Worm (Caenorhabditis elegans): ENCODE data around the gene F52H3.6.

Gene F52H3.6

DNA sequence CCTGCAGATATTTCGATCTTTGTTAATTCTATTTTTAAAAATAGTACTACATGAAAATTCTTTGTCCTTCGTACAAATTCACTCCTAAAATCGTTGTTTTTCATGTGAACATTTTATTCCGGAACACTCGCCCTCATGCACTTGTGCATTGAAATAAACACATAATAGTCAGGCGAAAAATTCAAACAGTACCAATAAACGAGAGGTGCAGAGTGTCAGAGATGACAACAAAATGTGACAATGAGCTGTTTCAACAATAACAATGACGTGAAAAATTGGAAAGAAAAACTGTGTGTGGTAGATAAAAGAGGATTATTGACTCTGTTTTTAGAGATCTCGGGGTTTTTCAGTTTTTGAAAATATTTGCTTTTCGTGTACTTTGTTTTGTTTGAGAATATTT, at the start of gene F52H3.6:
F52H3.6 (minus strand) TSS at position 228 of the 400 bp plus-strand sequence.
- TF ChIP-seq ahr-1 (tag; optimal IDR thresholded peaks at IDR 0.05) (no peak), hlh-6 (tag; optimal IDR thresholded peaks at IDR 0.05) (no peak), elt-2 (tag; optimal IDR thresholded peaks at IDR 0.05) (no peak), pax-1 (tag; optimal IDR thresholded peaks at IDR 0.05) (no peak), madf-2 (tag; optimal IDR thresholded peaks at IDR 0.05) (no peak), pag-3 (tag; optimal IDR thresholded peaks at IDR 0.05; ENCODE audit: borderline replicate concordance) (no peak), F13H6.1 (tag; optimal IDR thresholded peaks at IDR 0.05) (no peak), eyg-1 (tag; optimal IDR thresholded peaks at IDR 0.05) (no peak), sdc-2 (tag; optimal IDR thresholded peaks at IDR 0.05) (no peak), pha-2 (tag; optimal IDR thresholded peaks at IDR 0.05) (no peak)

DNA sequence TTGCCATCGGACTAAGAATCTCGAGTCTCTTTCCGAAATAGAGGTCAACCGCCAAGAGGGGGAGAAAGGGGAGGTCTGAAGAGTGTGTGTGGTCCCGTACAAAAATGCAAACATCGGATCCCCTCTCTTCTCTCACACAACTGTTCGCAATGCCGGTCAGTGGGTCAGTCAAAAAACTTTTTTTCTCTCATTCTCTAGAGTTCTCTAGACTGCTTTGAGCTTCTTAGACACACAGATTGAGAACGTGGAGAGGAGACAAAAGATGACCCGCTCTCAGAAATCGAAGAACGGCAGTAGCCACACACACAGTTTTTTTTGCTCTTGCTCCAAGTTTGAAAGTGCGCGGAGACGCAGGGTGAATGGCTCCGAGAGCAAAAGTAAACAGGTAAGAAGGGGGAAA, 47.6 kb upstream of the F52H3.6 start:
- TF ChIP-seq elt-2 (tag; optimal IDR thresholded peaks at IDR 0.05) (peak; percentile 9), tbx-2 (tag; optimal IDR thresholded peaks at IDR 0.05) (peak; percentile 36), pat-9 (tag; optimal IDR thresholded peaks at IDR 0.05) (no peak), ref-2 (tag; optimal IDR thresholded peaks at IDR 0.05) (peak; percentile 4)

DNA sequence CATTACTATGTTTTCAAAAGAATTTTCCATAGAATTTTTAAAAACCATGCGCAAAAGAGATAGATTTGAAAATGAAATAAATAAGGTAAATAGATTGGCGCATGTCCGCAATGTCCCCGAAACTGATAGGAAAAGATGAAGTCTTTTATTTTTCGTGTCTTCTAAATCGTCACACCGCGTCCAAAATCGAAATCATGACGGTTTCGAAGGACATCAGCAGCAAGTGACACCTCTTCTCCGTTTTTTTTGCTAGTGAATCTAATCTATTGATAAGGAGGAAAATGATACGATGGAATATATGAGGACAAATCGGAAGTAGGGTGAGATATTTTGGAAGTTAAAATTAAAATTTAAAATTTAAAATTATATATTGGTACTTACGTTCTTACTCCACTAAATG, 45.8 kb upstream of the F52H3.6 start:
- TF ChIP-seq ceh-31 (tag; optimal IDR thresholded peaks at IDR 0.05) (no peak), K02D7.2 (tag; optimal IDR thresholded peaks at IDR 0.05) (no peak)

DNA sequence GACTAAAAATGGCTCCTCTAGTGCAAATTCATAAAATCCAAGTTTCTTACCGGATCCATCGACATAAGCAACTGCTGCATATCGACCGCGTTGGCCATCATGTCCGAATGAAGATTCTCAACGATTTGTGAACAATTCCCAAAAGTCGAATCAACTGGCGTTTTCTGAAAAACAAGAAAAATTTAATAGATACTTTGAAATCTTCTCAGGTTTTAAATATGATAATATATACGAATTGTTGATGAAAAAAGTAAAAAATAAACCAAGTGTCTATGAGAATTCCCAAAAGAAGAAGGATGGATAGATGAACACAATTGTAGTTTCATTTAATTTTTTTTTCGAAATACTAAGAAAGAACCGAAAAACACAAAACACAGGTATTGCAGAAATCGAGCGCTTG, 39.6 kb upstream of the F52H3.6 start, which contains the start of gene die-1:
die-1 (minus strand) TSS at position 101 of the 400 bp plus-strand sequence.
- TF ChIP-seq K02D7.2 (tag; optimal IDR thresholded peaks at IDR 0.05) (no peak), hlh-8 (tag; optimal IDR thresholded peaks at IDR 0.05) (no peak), fkh-10 (GFP tag; optimal IDR thresholded peaks at IDR 0.05) (no peak), ceh-9 (tag; optimal IDR thresholded peaks at IDR 0.05) (no peak), hlh-6 (tag; optimal IDR thresholded peaks at IDR 0.05) (no peak), ceh-22 (tag; optimal IDR thresholded peaks at IDR 0.05) (no peak), ceh-2 (tag; optimal IDR thresholded peaks at IDR 0.05) (no peak)

DNA sequence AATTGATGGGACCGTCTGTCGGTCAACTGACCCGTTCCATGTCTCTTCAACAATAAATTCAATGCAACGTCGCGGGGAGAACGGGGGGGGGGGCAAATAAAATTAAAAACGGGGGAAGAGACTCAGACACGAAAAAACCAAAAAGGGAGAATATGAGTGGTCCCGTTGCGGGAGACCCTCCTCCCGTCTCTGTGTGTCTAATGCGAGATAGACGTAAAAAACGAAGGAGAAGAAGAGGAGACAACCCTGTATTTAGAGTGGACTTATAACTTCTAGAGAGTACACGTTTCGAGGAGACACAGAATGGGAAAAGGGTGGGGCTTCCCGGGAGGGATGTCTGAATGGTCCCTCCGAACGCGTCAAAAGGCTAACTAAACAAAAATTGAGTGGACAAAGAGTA, 37.2 kb upstream of the F52H3.6 start:
- no peak for TF ChIP-seq zip-5 (tag; optimal IDR thresholded peaks at IDR 0.05)
- TF ChIP-seq ceh-24 (tag; optimal IDR thresholded peaks at IDR 0.05): no peak
- peak; percentile 11 for TF ChIP-seq nfya-1 (tag; optimal IDR thresholded peaks at IDR 0.05)
- no peak for TF ChIP-seq T23F11.4 (GFP tag; optimal IDR thresholded peaks at IDR 0.05)
- no peak for TF ChIP-seq ceh-18 (tag; optimal IDR thresholded peaks at IDR 0.05)
- TF ChIP-seq ceh-14 (tag; optimal IDR thresholded peaks at IDR 0.05): no peak
- no peak for TF ChIP-seq ahr-1 (tag; optimal IDR thresholded peaks at IDR 0.05)
- no peak for TF ChIP-seq madf-2 (tag; optimal IDR thresholded peaks at IDR 0.05)
- no peak for TF ChIP-seq eyg-1 (tag; optimal IDR thresholded peaks at IDR 0.05)
- TF ChIP-seq pqm-1 (tag; optimal IDR thresholded peaks at IDR 0.05): no peak
- TF ChIP-seq gmeb-2 (tag; optimal IDR thresholded peaks at IDR 0.05): no peak
- TF ChIP-seq ttx-3 (tag; optimal IDR thresholded peaks at IDR 0.05): no peak
- no peak for TF ChIP-seq hlh-6 (tag; optimal IDR thresholded peaks at IDR 0.05)
- TF ChIP-seq ama-1 (optimal IDR thresholded peaks at IDR 0.05): no peak
- no peak for TF ChIP-seq Y22D7AL.16 (tag; optimal IDR thresholded peaks at IDR 0.05)
- TF ChIP-seq pha-2 (tag; optimal IDR thresholded peaks at IDR 0.05): no peak
- TF ChIP-seq ceh-6 (GFP tag; optimal IDR thresholded peaks at IDR 0.05): peak; percentile 42
- TF ChIP-seq pag-3 (tag; optimal IDR thresholded peaks at IDR 0.05; ENCODE audit: borderline replicate concordance): no peak
- TF ChIP-seq sox-2 (GFP tag; IDR thresholded peaks at IDR 0.05): no peak
- no peak for TF ChIP-seq hlh-15 (tag; optimal IDR thresholded peaks at IDR 0.05)
- no peak for TF ChIP-seq rnt-1 (tag; optimal IDR thresholded peaks at IDR 0.05)
- no peak for TF ChIP-seq nhr-232 (tag; optimal IDR thresholded peaks at IDR 0.05)
- peak; percentile 4 for TF ChIP-seq tbx-2 (tag; optimal IDR thresholded peaks at IDR 0.05)
- TF ChIP-seq fax-1 (tag; optimal IDR thresholded peaks at IDR 0.05): no peak

All from whole organism, late embryonic.